Worm (Caenorhabditis elegans): ENCODE data around the gene Y53G8AR.5.

ce11 chrIII:3273141-3273540 is 24.1 kb upstream of the Y53G8AR.5 start:
- TF ChIP-seq tbx-37 (GFP tag; conservative IDR thresholded peaks at IDR 0.05) (no peak), F13C5.2 (tag; optimal IDR thresholded peaks at IDR 0.05) (peak; percentile 6), ama-1 (optimal IDR thresholded peaks at IDR 0.05) (no peak)
